Fruit fly (Drosophila melanogaster): ENCODE results near the gene CG10949.

DNA sequence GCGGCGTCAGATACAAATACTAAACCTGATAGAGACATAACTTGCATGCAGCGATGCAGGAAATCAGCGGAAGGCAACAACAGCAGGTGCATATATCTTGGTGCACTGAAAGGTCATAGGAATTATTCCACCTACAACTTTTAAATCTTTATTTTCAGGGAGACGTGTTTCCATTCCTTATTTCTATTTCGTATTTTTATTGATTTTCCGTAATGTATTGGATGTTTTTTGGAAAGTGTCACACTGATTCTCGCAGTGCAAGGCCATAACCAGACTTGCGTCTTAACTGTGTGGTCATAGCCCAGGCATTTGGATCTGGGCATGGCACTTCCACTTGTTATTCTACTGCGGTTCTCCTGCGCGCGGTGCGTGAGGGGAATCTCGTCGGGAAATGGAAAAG is 45.3 kb downstream of the CG10949 start:
- TF ChIP-seq danr (GFP tag; IDR thresholded peaks at IDR 0.05) (no peak), Adf1 (GFP tag; IDR thresholded peaks at IDR 0.05) (no peak)
